Worm (Caenorhabditis elegans) whole organism, L4/young adult: ENCODE data around the gene B0554.1.

Experiments
- W03F9.2 ChIP-seq: fragments of 150-350 bp; optimal IDR thresholded peaks from 2 replicates; lab custom pipeline; 2014; ENCODE audit warnings: missing biosample characterization, missing genetic modification characterization
- dao-5 ChIP-seq: sonication (generic microtip); optimal IDR thresholded peaks from 2 replicates; lab custom pipeline; 2016; ENCODE audit warnings: missing genotype, missing genetic modification characterization, moderate library complexity, missing compliant biosample characterization
- him-1 ChIP-seq: sonication (generic microtip); optimal IDR thresholded peaks from 2 replicates; lab custom pipeline; 2016; ENCODE audit warnings: missing genotype, missing genetic modification reagents, missing genetic modification characterization, missing compliant biosample characterization

DNA sequence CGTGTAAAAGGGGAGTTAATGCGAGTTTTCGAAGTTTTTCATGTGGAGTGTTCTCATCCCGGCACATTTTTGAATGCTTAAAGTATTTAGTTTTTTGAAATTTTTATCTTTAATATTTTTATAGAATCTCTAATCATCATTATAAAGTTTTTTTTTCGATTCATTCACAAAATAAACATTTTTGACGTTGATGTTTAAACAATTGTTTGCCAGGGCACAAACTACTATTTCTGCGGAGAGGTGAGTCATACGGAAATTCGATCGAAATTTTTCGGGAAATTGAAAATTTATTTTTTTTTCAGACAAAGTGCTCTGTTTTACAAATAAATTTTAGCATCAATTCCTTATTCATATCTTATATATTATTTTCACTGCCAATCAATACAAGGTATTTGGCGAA is 15.4 kb downstream of the B0554.1 start, which contains the start of gene nhr-98:
- no peak for TF ChIP-seq dao-5 (tag; lab: Kevin White, UChicago)
- TF ChIP-seq him-1 = no peak
- TF ChIP-seq W03F9.2 (tag; lab: Kevin White, UChicago) = no peak
